Fruit fly (Drosophila melanogaster) whole organism, embryonic: ENCODE data around the gene CG13700.

Experiments used
- Adf1 ChIP-seq: fragments of 200-800 bp; sonication (Bioruptor generic); IDR thresholded peaks from 2 replicates; pipeline ENCODE4 v1.3.6; 2022; ENCODE audit warnings: missing biosample characterization, missing genetic modification characterization
- Aef1 ChIP-seq: fragments of 200-800 bp; sonication (Bioruptor generic); IDR thresholded peaks from 3 replicates; pipeline ENCODE4 v1.3.6; 2022; ENCODE audit warnings: missing biosample characterization, missing genetic modification characterization
- CG13775 ChIP-seq: fragments of 200-800 bp; sonication (Bioruptor generic); optimal IDR thresholded peaks from 3 replicates; lab custom pipeline; 2017; ENCODE audit warnings: missing biosample characterization, mild to moderate bottlenecking, missing genetic modification characterization
- CG16779 ChIP-seq: fragments of 200-800 bp; sonication (Bioruptor generic); IDR thresholded peaks from 2 replicates; pipeline ENCODE4 v1.3.6; 2022; ENCODE audit warnings: missing biosample characterization, missing genetic modification characterization
- CG16813 ChIP-seq: fragments of 200-800 bp; sonication (Bioruptor generic); IDR thresholded peaks from 3 replicates; pipeline ENCODE4 v1.3.6; 2022; ENCODE audit warnings: missing biosample characterization, missing genetic modification characterization; ENCODE audit not compliant: partially characterized antibody
- CG16815 ChIP-seq: fragments of 200-800 bp; sonication (Bioruptor generic); optimal IDR thresholded peaks from 3 replicates; lab custom pipeline; 2017; ENCODE audit warnings: missing biosample characterization, mild to moderate bottlenecking, missing genetic modification characterization
- CG18011 ChIP-seq: fragments of 200-800 bp; sonication (Bioruptor generic); optimal IDR thresholded peaks from 2 replicates; lab custom pipeline; 2017; ENCODE audit warnings: missing biosample characterization, missing genetic modification characterization, mild to moderate bottlenecking, moderate library complexity, missing genotype
- CG2120 ChIP-seq: fragments of 200-800 bp; sonication (Bioruptor generic); optimal IDR thresholded peaks from 3 replicates; lab custom pipeline; 2016; ENCODE audit warnings: missing biosample characterization, missing genetic modification characterization
- CG2129 ChIP-seq: fragments of 200-800 bp; sonication (Bioruptor generic); IDR thresholded peaks from 2 replicates; pipeline ENCODE4 v1.3.6; 2022; ENCODE audit warnings: missing biosample characterization, missing genetic modification characterization; ENCODE audit not compliant: partially characterized antibody
- CG2202 ChIP-seq: fragments of 200-800 bp; sonication (Bioruptor generic); optimal IDR thresholded peaks from 2 replicates; lab custom pipeline; 2018; ENCODE audit warnings: missing biosample characterization, mild to moderate bottlenecking, missing genetic modification characterization
- CG34422 ChIP-seq: fragments of 200-800 bp; sonication (Bioruptor generic); IDR thresholded peaks from 3 replicates; pipeline ENCODE4 v1.3.6; 2022; ENCODE audit warnings: missing biosample characterization, missing genetic modification characterization
- CG42726 ChIP-seq: fragments of 200-800 bp; sonication (Bioruptor generic); IDR thresholded peaks from 2 replicates; pipeline ENCODE4 v1.3.6; 2022; ENCODE audit warnings: missing biosample characterization, missing genetic modification characterization; ENCODE audit not compliant: partially characterized antibody
- CG4424 ChIP-seq: fragments of 200-800 bp; sonication (Bioruptor generic); optimal IDR thresholded peaks from 3 replicates; lab custom pipeline; 2016; ENCODE audit warnings: missing biosample characterization, missing genetic modification characterization
- CG8765 ChIP-seq: fragments of 200-800 bp; sonication (Bioruptor generic); IDR thresholded peaks from 2 replicates; pipeline ENCODE4 v1.3.6; 2022; ENCODE audit warnings: missing biosample characterization, missing genetic modification characterization
- CG9727 ChIP-seq: fragments of 200-800 bp; sonication (Bioruptor generic); optimal IDR thresholded peaks from 3 replicates; lab custom pipeline; 2017; ENCODE audit warnings: missing biosample characterization, mild to moderate bottlenecking, missing genetic modification characterization
- CTCF ChIP-seq: fragments of 200-800 bp; sonication (Bioruptor generic); optimal IDR thresholded peaks from 2 replicates; lab custom pipeline; 2017; ENCODE audit warnings: missing biosample characterization, mild to moderate bottlenecking, missing genetic modification characterization, moderate library complexity
- Doc3 ChIP-seq: fragments of 200-800 bp; sonication (Bioruptor generic); IDR thresholded peaks from 3 replicates; pipeline ENCODE4 v1.3.6; 2022; ENCODE audit warnings: missing biosample characterization, missing genetic modification characterization; ENCODE audit not compliant: partially characterized antibody
- H2.0 ChIP-seq: fragments of 200-800 bp; sonication (Bioruptor generic); IDR thresholded peaks from 2 replicates; pipeline ENCODE4 v1.3.6; 2022; ENCODE audit warnings: missing biosample characterization, missing genetic modification characterization
- HLH54F ChIP-seq: fragments of 200-800 bp; sonication (Bioruptor generic); optimal IDR thresholded peaks from 3 replicates; lab custom pipeline; 2016; ENCODE audit warnings: missing biosample characterization, missing genetic modification characterization
- Hey ChIP-seq: fragments of 200-800 bp; sonication (Bioruptor generic); optimal IDR thresholded peaks from 3 replicates; lab custom pipeline; 2018; ENCODE audit warnings: missing biosample characterization, mild to moderate bottlenecking, missing genetic modification characterization
- Hmr ChIP-seq: fragments of 200-800 bp; sonication (Bioruptor generic); optimal IDR thresholded peaks from 3 replicates; lab custom pipeline; 2017; ENCODE audit warnings: mild to moderate bottlenecking, missing biosample characterization, missing genetic modification reagents, missing genetic modification characterization
- Lhr ChIP-seq: fragments of 200-800 bp; sonication (Bioruptor generic); optimal IDR thresholded peaks from 3 replicates; lab custom pipeline; 2017; ENCODE audit warnings: mild to moderate bottlenecking, missing biosample characterization, missing genetic modification reagents, missing genetic modification characterization
- MBD-R2 ChIP-seq: fragments of 200-800 bp; sonication (Bioruptor generic); IDR thresholded peaks from 2 replicates; pipeline ENCODE4 v1.3.6; 2022; ENCODE audit warnings: missing biosample characterization, missing genetic modification characterization
- Mad ChIP-seq: fragments of 200-800 bp; sonication (Bioruptor generic); optimal IDR thresholded peaks from 2 replicates; lab custom pipeline; 2016; ENCODE audit warnings: missing biosample characterization, missing genetic modification characterization
- Nf-YA ChIP-seq: fragments of 200-800 bp; sonication (Bioruptor generic); IDR thresholded peaks from 2 replicates; pipeline ENCODE4 v1.3.6; 2022; ENCODE audit warnings: missing biosample characterization, missing genetic modification characterization
- Oaz ChIP-seq: fragments of 200-800 bp; sonication (Bioruptor generic); IDR thresholded peaks from 2 replicates; pipeline ENCODE4 v1.3.6; 2022; ENCODE audit warnings: missing biosample characterization, missing genetic modification characterization
- Oli ChIP-seq: fragments of 200-800 bp; sonication (Bioruptor generic); optimal IDR thresholded peaks from 2 replicates; lab custom pipeline; 2018; ENCODE audit warnings: missing biosample characterization, mild to moderate bottlenecking, missing genetic modification characterization, moderate library complexity
- Trl ChIP-seq, 3 experiments: fragments of >200 bp in 2 of 3; fragments of 200-800 bp in 1 of 3; sonication (Bioruptor generic) in 1 of 3; optimal IDR thresholded peaks; 2 replicates in 1 of 3; 3 replicates in 2 of 3; lab custom pipeline; 2016 to 2017; ENCODE audit warnings: missing biosample characterization in 1 of 3, missing genetic modification characterization in 1 of 3
- Usf ChIP-seq: fragments of 200-800 bp; sonication (Bioruptor generic); optimal IDR thresholded peaks from 2 replicates; lab custom pipeline; 2017; ENCODE audit warnings: missing genotype, missing biosample characterization, missing genetic modification characterization
- aop ChIP-seq: fragments of 200-800 bp; sonication (Bioruptor generic); IDR thresholded peaks from 2 replicates; pipeline ENCODE4 v1.3.6; 2022; ENCODE audit warnings: missing biosample characterization, missing genetic modification characterization
- cg ChIP-seq: fragments of 200-800 bp; sonication (Bioruptor generic); optimal IDR thresholded peaks from 3 replicates; lab custom pipeline; 2019; ENCODE audit warnings: missing biosample characterization, mild to moderate bottlenecking, missing genetic modification characterization, moderate library complexity
- chm ChIP-seq: fragments of 200-800 bp; sonication (Bioruptor generic); IDR thresholded peaks from 2 replicates; pipeline ENCODE4 v1.3.6; 2022; ENCODE audit warnings: missing biosample characterization, missing genetic modification characterization
- dati ChIP-seq: fragments of 200-800 bp; sonication (Bioruptor generic); IDR thresholded peaks from 2 replicates; pipeline ENCODE4 v1.3.6; 2022; ENCODE audit warnings: missing biosample characterization, missing genetic modification characterization
- fd102C ChIP-seq: fragments of 200-800 bp; sonication (Bioruptor generic); optimal IDR thresholded peaks from 2 replicates; lab custom pipeline; 2018; ENCODE audit warnings: missing biosample characterization, mild to moderate bottlenecking, missing genetic modification characterization, moderate library complexity
- hbn ChIP-seq: fragments of 200-800 bp; sonication (Bioruptor generic); IDR thresholded peaks from 2 replicates; pipeline ENCODE4 v1.3.6; 2022; ENCODE audit warnings: missing biosample characterization, missing genetic modification characterization; ENCODE audit not compliant: partially characterized antibody
- ind ChIP-seq: fragments of 200-800 bp; sonication (Bioruptor generic); optimal IDR thresholded peaks from 3 replicates; lab custom pipeline; 2016; ENCODE audit warnings: missing biosample characterization, missing genetic modification characterization
- inv ChIP-seq: fragments of 200-800 bp; sonication (Bioruptor generic); IDR thresholded peaks from 2 replicates; pipeline ENCODE4 v1.3.6; 2022; ENCODE audit warnings: missing biosample characterization, missing genetic modification characterization; ENCODE audit not compliant: partially characterized antibody
- lilli ChIP-seq: fragments of 200-800 bp; sonication (Bioruptor generic); optimal IDR thresholded peaks from 3 replicates; lab custom pipeline; 2016; ENCODE audit warnings: missing biosample characterization, missing genetic modification characterization
- nau ChIP-seq: fragments of 200-800 bp; sonication (Bioruptor generic); optimal IDR thresholded peaks from 3 replicates; lab custom pipeline; 2017; ENCODE audit warnings: missing biosample characterization, mild to moderate bottlenecking, missing genetic modification characterization, missing genetic modification reagents
- nerfin-2 ChIP-seq: fragments of 200-800 bp; sonication (Bioruptor generic); IDR thresholded peaks from 2 replicates; pipeline ENCODE4 v1.3.6; 2022; ENCODE audit warnings: missing biosample characterization, missing genetic modification characterization; ENCODE audit not compliant: partially characterized antibody
- ro ChIP-seq: fragments of 200-800 bp; sonication (Bioruptor generic); IDR thresholded peaks from 2 replicates; pipeline ENCODE4 v1.3.6; 2022; ENCODE audit warnings: missing biosample characterization, missing genetic modification characterization
- run ChIP-seq: fragments of 200-800 bp; sonication (Bioruptor generic); optimal IDR thresholded peaks from 3 replicates; lab custom pipeline; 2018; ENCODE audit warnings: missing biosample characterization, mild to moderate bottlenecking, missing genetic modification characterization
- seq ChIP-seq: fragments of 200-800 bp; sonication (Bioruptor generic); IDR thresholded peaks from 2 replicates; pipeline ENCODE4 v1.3.6; 2022; ENCODE audit warnings: missing biosample characterization, missing genetic modification characterization
- sna ChIP-seq: fragments of 200-800 bp; sonication (Bioruptor generic); IDR thresholded peaks from 2 replicates; pipeline ENCODE4 v1.3.6; 2022; ENCODE audit warnings: missing biosample characterization, missing genetic modification characterization; ENCODE audit not compliant: partially characterized antibody
- sob ChIP-seq: fragments of 200-800 bp; sonication (Bioruptor generic); IDR thresholded peaks from 2 replicates; pipeline ENCODE4 v1.3.6; 2022; ENCODE audit warnings: missing biosample characterization, missing genetic modification characterization
- tgo ChIP-seq: fragments of 200-800 bp; sonication (Bioruptor generic); IDR thresholded peaks from 3 replicates; pipeline ENCODE4 v1.3.6; 2022; ENCODE audit warnings: missing biosample characterization, missing genetic modification characterization
- tio ChIP-seq: fragments of 200-800 bp; sonication (Bioruptor generic); optimal IDR thresholded peaks from 2 replicates; lab custom pipeline; 2017; ENCODE audit warnings: missing biosample characterization, missing genetic modification characterization, inconsistent platforms
- tll ChIP-seq, 2 experiments: fragments of 200-800 bp in 1 of 2; fragments of >200 bp in 1 of 2; sonication (Bioruptor generic) in 1 of 2; optimal IDR thresholded peaks; 2 replicates each; lab custom pipeline; 2017 to 2019; ENCODE audit warnings: missing biosample characterization in 2 of 2, missing genetic modification characterization in 2 of 2, mild to moderate bottlenecking in 1 of 2, moderate library complexity in 1 of 2
- vnd ChIP-seq: fragments of 200-800 bp; sonication (Bioruptor generic); IDR thresholded peaks from 3 replicates; pipeline ENCODE4 v1.3.6; 2022; ENCODE audit warnings: missing biosample characterization, missing genetic modification characterization; ENCODE audit not compliant: partially characterized antibody
- wdn ChIP-seq: fragments of 200-800 bp; sonication (Bioruptor generic); IDR thresholded peaks from 2 replicates; pipeline ENCODE4 v1.3.6; 2022; ENCODE audit warnings: missing biosample characterization, missing genetic modification characterization

The CG13700 gene

dm6 chr3L:18281236-18281635, 19.8 kb downstream of the CG13700 start (continued):
- TF ChIP-seq CG18011 (GFP tag; lab: Kevin White, UChicago): peak; percentile 14
- TF ChIP-seq CG42726 (GFP tag; lab: Robert Waterston, UW): no peak
- TF ChIP-seq Oli: peak; percentile 92
- TF ChIP-seq Adf1 (GFP tag; lab: Robert Waterston, UW): no peak
- TF ChIP-seq Aef1 (GFP tag; lab: Robert Waterston, UW): peak; percentile 67
- TF ChIP-seq CG8765 (GFP tag; lab: Robert Waterston, UW): peak; percentile 91
- peak; percentile 84 for TF ChIP-seq lilli (GFP tag; lab: Kevin White, UChicago)
- peak; percentile 87 for TF ChIP-seq Usf (GFP tag; lab: Kevin White, UChicago)
- no peak for TF ChIP-seq inv
- TF ChIP-seq hbn: no peak
- peak; percentile 47 for TF ChIP-seq run (tag; lab: Kevin White, UChicago)
- TF ChIP-seq Doc3: no peak
- TF ChIP-seq CG9727 (GFP tag; lab: Kevin White, UChicago): peak; percentile 97
- TF ChIP-seq vnd: no peak
- peak; percentile 76 for TF ChIP-seq tio (GFP tag; lab: Kevin White, UChicago)
- peak; percentile 91 for TF ChIP-seq CG13775 (GFP tag; lab: Kevin White, UChicago)
- peak; percentile 45 for TF ChIP-seq Hmr (GFP tag; lab: Kevin White, UChicago)
- peak; percentile 42 for TF ChIP-seq CTCF
- TF ChIP-seq CG4424: peak; percentile 91
- TF ChIP-seq sna (GFP tag; lab: Robert Waterston, UW): no peak
- TF ChIP-seq seq (GFP tag; lab: Robert Waterston, UW): peak; percentile 79
- TF ChIP-seq wdn (GFP tag; lab: Robert Waterston, UW): no peak
- TF ChIP-seq dati (GFP tag; lab: Robert Waterston, UW): peak; percentile 82
- peak; percentile 96 for TF ChIP-seq CG16815 (GFP tag; lab: Kevin White, UChicago)
- peak; percentile 75; the same call in 1 of the 2 replicates for TF ChIP-seq aop (GFP tag; lab: Robert Waterston, UW)
- TF ChIP-seq tgo: peak; percentile 84
- peak; percentile 74 for TF ChIP-seq HLH54F
- peak; percentile 87 for TF ChIP-seq Mad (GFP tag; lab: Kevin White, UChicago)
- no peak for TF ChIP-seq CG16779 (GFP tag; lab: Robert Waterston, UW)
- no peak for TF ChIP-seq Hey (tag; lab: Kevin White, UChicago)
- TF ChIP-seq Trl (optimal IDR thresholded peaks at IDR 0.05; lab: Kevin White, UChicago): no peak
- peak; percentile 92 for TF ChIP-seq Trl (GFP tag; optimal IDR thresholded peaks at IDR 0.05; lab: Kevin White, UChicago)
- TF ChIP-seq nau (GFP tag; lab: Kevin White, UChicago): peak; percentile 64
- peak; percentile 90; the same call in 2 of the 3 replicates for TF ChIP-seq CG34422
- TF ChIP-seq fd102C (GFP tag; lab: Kevin White, UChicago): peak; percentile 78
- TF ChIP-seq Nf-YA (GFP tag; lab: Robert Waterston, UW): peak; percentile 69
- peak; percentile 64; the same call in 1 of the 2 replicates for TF ChIP-seq Oaz (GFP tag; lab: Robert Waterston, UW)
- peak; percentile 96 for TF ChIP-seq CG2202 (tag; lab: Kevin White, UChicago)
- TF ChIP-seq ind (GFP tag; lab: Kevin White, UChicago): peak; percentile 65
- TF ChIP-seq tll (GFP tag; optimal IDR thresholded peaks at IDR 0.05; lab: Kevin White, UChicago): peak in 1 of 2 experiments; percentile 37
- TF ChIP-seq CG2120 (GFP tag; lab: Kevin White, UChicago): peak; percentile 61
- peak; percentile 87 for TF ChIP-seq H2.0 (GFP tag; lab: Robert Waterston, UW)
- peak; percentile 81 for TF ChIP-seq Lhr (GFP tag; lab: Kevin White, UChicago)
- no peak for TF ChIP-seq CG2129
- TF ChIP-seq MBD-R2 (GFP tag; lab: Robert Waterston, UW): peak; percentile 30; the same call in 1 of the 2 replicates
- TF ChIP-seq chm (GFP tag; lab: Robert Waterston, UW): peak; percentile 96
- TF ChIP-seq sob (GFP tag; lab: Robert Waterston, UW): peak; percentile 74
- TF ChIP-seq CG16813 (GFP tag; lab: Robert Waterston, UW): no peak
- peak; percentile 40 for TF ChIP-seq cg (GFP tag; lab: Kevin White, UChicago)
- TF ChIP-seq nerfin-2 (GFP tag; lab: Robert Waterston, UW): no peak
- TF ChIP-seq ro (GFP tag; lab: Robert Waterston, UW): peak; percentile 81; the same call in 1 of the 2 replicates
